Worm (Caenorhabditis elegans): ENCODE results near the gene str-13.

The str-13 gene

ce11 chrV:2727101-2727500 is at the start of gene str-13:
TSS of gene str-13 (minus strand) at chrV:2727201.
- TF ChIP-seq ets-4 (GFP tag; optimal IDR thresholded peaks at IDR 0.05) (no peak), zim-3 (tag; optimal IDR thresholded peaks at IDR 0.05) (no peak), F55B11.4 (tag; optimal IDR thresholded peaks at IDR 0.05; ENCODE audit: borderline replicate concordance, insufficient read depth) (no peak)

ce11 chrV:2774042-2774441 is 47.0 kb upstream of the str-13 start, which contains the start of gene srj-18:
TSS of gene srj-18 (plus strand) at chrV:2774342.
- TF ChIP-seq ekl-4 (GFP tag; IDR thresholded peaks at IDR 0.05) (no peak), hlh-26 (GFP tag; conservative IDR thresholded peaks at IDR 0.05) (no peak), Y53G8AR.9 (GFP tag; conservative IDR thresholded peaks at IDR 0.05) (no peak), nfya-1 (tag; optimal IDR thresholded peaks at IDR 0.05; ENCODE audit: borderline replicate concordance, insufficient read depth) (no peak), nfyb-1 (GFP tag; IDR thresholded peaks at IDR 0.05) (no peak), ccch-3 (GFP tag; optimal IDR thresholded peaks at IDR 0.05) (no peak), egrh-3 (GFP tag; IDR thresholded peaks at IDR 0.05) (no peak), ceh-27 (GFP tag; optimal IDR thresholded peaks at IDR 0.05) (no peak), C06A6.2 (GFP tag; conservative IDR thresholded peaks at IDR 0.05) (no peak), F55B11.4 (tag; optimal IDR thresholded peaks at IDR 0.05; ENCODE audit: borderline replicate concordance, insufficient read depth) (no peak), snpc-1.3 (tag; optimal IDR thresholded peaks at IDR 0.05; ENCODE audit: insufficient read depth) (no peak), B0336.3 (GFP tag; IDR thresholded peaks at IDR 0.05) (no peak), ZK185.1 (tag; optimal IDR thresholded peaks at IDR 0.05; ENCODE audit: poor library complexity, severe bottlenecking) (no peak), egl-18 (GFP tag; IDR thresholded peaks at IDR 0.05) (no peak), F57A8.1 (GFP tag; optimal IDR thresholded peaks at IDR 0.05) (no peak), dpff-1 (tag; optimal IDR thresholded peaks at IDR 0.05) (no peak), F23B12.7 (tag; optimal IDR thresholded peaks at IDR 0.05; ENCODE audit: insufficient read depth) (no peak), somi-1 (GFP tag; optimal IDR thresholded peaks at IDR 0.05) (no peak), F39B2.1 (GFP tag; IDR thresholded peaks at IDR 0.05) (no peak), hmg-20 (GFP tag; IDR thresholded peaks at IDR 0.05) (no peak)

- no peak for TF ChIP-seq ama-1 (optimal IDR thresholded peaks at IDR 0.05)
- no peak for TF ChIP-seq ama-1 (GFP tag; optimal IDR thresholded peaks at IDR 0.05)
- no peak for TF ChIP-seq snpc-1.1 (tag; optimal IDR thresholded peaks at IDR 0.05; ENCODE audit: insufficient read depth)
- TF ChIP-seq B0261.1 (tag; optimal IDR thresholded peaks at IDR 0.05) = no peak
- no peak for TF ChIP-seq T26A5.8 (tag; optimal IDR thresholded peaks at IDR 0.05)
- no peak for TF ChIP-seq ekl-4 (GFP tag; IDR thresholded peaks at IDR 0.05)
- TF ChIP-seq nhr-179 (tag; optimal IDR thresholded peaks at IDR 0.05) = no peak
- TF ChIP-seq cebp-1 (GFP tag; IDR thresholded peaks at IDR 0.05) = no peak
- no peak for TF ChIP-seq cebp-1 (tag; optimal IDR thresholded peaks at IDR 0.05)
- no peak for TF ChIP-seq xnd-1 (tag; optimal IDR thresholded peaks at IDR 0.05)
- TF ChIP-seq rpc-1 (optimal IDR thresholded peaks at IDR 0.05) = no peak
- TF ChIP-seq rpc-1 (tag; optimal IDR thresholded peaks at IDR 0.05) = no peak
- no peak for TF ChIP-seq aptf-3 (GFP tag; IDR thresholded peaks at IDR 0.05)
Measured at ce11 chrV:2771560-2771959, 44.6 kb upstream of the str-13 start, which contains the start of gene srh-56. TSS of gene srh-56 (plus strand) at chrV:2771860.

- TF ChIP-seq lir-1 (GFP tag; conservative IDR thresholded peaks at IDR 0.05) = no peak
Measured at ce11 chrV:2769754-2770153, 42.8 kb upstream of the str-13 start, which contains the start of gene dhs-15. TSS of gene dhs-15 (minus strand) at chrV:2769854.
